Fruit fly (Drosophila melanogaster) whole organism, embryonic: ENCODE measurements around the gene sima.

Experiments
- Awh ChIP-seq: fragments of 200-800 bp; sonication (Bioruptor generic); IDR thresholded peaks from 2 replicates; pipeline ENCODE4, ENCODE4 v1.3.6; 2022; ENCODE audit warnings: missing biosample characterization, missing genetic modification characterization
- Blimp-1 ChIP-seq: fragments of 200-800 bp; sonication (Bioruptor generic); optimal IDR thresholded peaks from 3 replicates; lab custom pipeline; 2018; ENCODE audit warnings: missing biosample characterization, missing genetic modification characterization, mild to moderate bottlenecking, moderate library complexity, missing genetic modification reagents
- BtbVII ChIP-seq: fragments of 200-800 bp; sonication (Bioruptor generic); optimal IDR thresholded peaks from 3 replicates; lab custom pipeline; 2017; ENCODE audit warnings: missing biosample characterization, mild to moderate bottlenecking, missing genetic modification characterization
- CG11085 ChIP-seq: fragments of 200-800 bp; sonication (Bioruptor generic); IDR thresholded peaks from 2 replicates; pipeline ENCODE4 v1.3.6; 2022; ENCODE audit warnings: missing biosample characterization, missing genetic modification characterization
- CG11723 ChIP-seq: fragments of 200-800 bp; sonication (Bioruptor generic); optimal IDR thresholded peaks from 2 replicates; lab custom pipeline; 2017; ENCODE audit warnings: missing biosample characterization, mild to moderate bottlenecking, missing genetic modification characterization
- CG14965 ChIP-seq: fragments of 200-800 bp; sonication (Bioruptor generic); optimal IDR thresholded peaks from 2 replicates; lab custom pipeline; 2016; ENCODE audit warnings: missing biosample characterization, missing genetic modification characterization, borderline replicate concordance
- CG17359 ChIP-seq: fragments of 200-800 bp; sonication (Bioruptor generic); optimal IDR thresholded peaks from 3 replicates; lab custom pipeline; 2018; ENCODE audit warnings: missing biosample characterization, mild to moderate bottlenecking, missing genetic modification characterization, moderate library complexity
- CG18599 ChIP-seq: fragments of 200-800 bp; sonication (Bioruptor generic); optimal IDR thresholded peaks from 3 replicates; lab custom pipeline; 2017; ENCODE audit warnings: missing biosample characterization, missing genetic modification characterization, mild to moderate bottlenecking, moderate library complexity, missing genetic modification reagents
- CG2875 ChIP-seq: fragments of 200-800 bp; sonication (Bioruptor generic); optimal IDR thresholded peaks from 2 replicates; lab custom pipeline; 2017; ENCODE audit warnings: missing biosample characterization, mild to moderate bottlenecking, missing genetic modification characterization, missing genetic modification reagents
- CG2889 ChIP-seq: fragments of 200-800 bp; sonication (Bioruptor generic); IDR thresholded peaks from 3 replicates; pipeline ENCODE4 v1.3.6; 2022; ENCODE audit warnings: missing biosample characterization, missing genetic modification characterization
- CG3163 ChIP-seq: fragments of 200-800 bp; sonication (Bioruptor generic); optimal IDR thresholded peaks from 3 replicates; lab custom pipeline; 2016; ENCODE audit warnings: missing biosample characterization, missing genetic modification characterization
- CG5180 ChIP-seq: fragments of 200-800 bp; sonication (Bioruptor generic); optimal IDR thresholded peaks from 3 replicates; lab custom pipeline; 2017; ENCODE audit warnings: missing biosample characterization, missing genetic modification characterization, mild to moderate bottlenecking, moderate library complexity, missing genetic modification reagents
- CG6254 ChIP-seq: fragments of 200-800 bp; sonication (Bioruptor generic); optimal IDR thresholded peaks from 3 replicates; lab custom pipeline; 2017; ENCODE audit warnings: mild to moderate bottlenecking, missing biosample characterization, missing genetic modification reagents, missing genetic modification characterization
- CG7271 ChIP-seq: fragments of 200-800 bp; sonication (Bioruptor generic); optimal IDR thresholded peaks from 2 replicates; lab custom pipeline; 2018; ENCODE audit warnings: missing biosample characterization, mild to moderate bottlenecking, missing genetic modification characterization, moderate library complexity
- CG9215 ChIP-seq: fragments of 200-800 bp; sonication (Bioruptor generic); IDR thresholded peaks from 2 replicates; pipeline ENCODE4 v1.3.6; 2022; ENCODE audit warnings: missing biosample characterization, missing genetic modification characterization
- D19B ChIP-seq: fragments of 200-800 bp; sonication (Bioruptor generic); optimal IDR thresholded peaks from 2 replicates; lab custom pipeline; 2017; ENCODE audit warnings: missing biosample characterization, mild to moderate bottlenecking, missing genetic modification characterization
- E2f2 ChIP-seq: fragments of 200-800 bp; sonication (Bioruptor generic); IDR thresholded peaks from 2 replicates; pipeline ENCODE4 v1.3.6; 2022; ENCODE audit warnings: missing biosample characterization, missing genetic modification characterization
- Elba2 ChIP-seq: fragments of 200-800 bp; sonication (Bioruptor generic); optimal IDR thresholded peaks from 3 replicates; lab custom pipeline; 2016; ENCODE audit warnings: missing biosample characterization, missing genetic modification characterization
- Fer3 ChIP-seq: fragments of 200-800 bp; sonication (Bioruptor generic); optimal IDR thresholded peaks from 2 replicates; lab custom pipeline; 2018; ENCODE audit warnings: missing biosample characterization, mild to moderate bottlenecking, missing genetic modification characterization, moderate library complexity
- GATAe ChIP-seq: fragments of 200-800 bp; sonication (Bioruptor generic); conservative IDR thresholded peaks from 2 replicates; pipeline ENCODE4 v1.3.6; 2022; ENCODE audit warnings: missing biosample characterization, missing genetic modification characterization
- HLH3B ChIP-seq: fragments of 200-800 bp; sonication (Bioruptor generic); IDR thresholded peaks from 2 replicates; pipeline ENCODE4 v1.3.6; 2022; ENCODE audit warnings: missing biosample characterization, missing genetic modification characterization
- HLH54F ChIP-seq: fragments of 200-800 bp; sonication (Bioruptor generic); optimal IDR thresholded peaks from 3 replicates; lab custom pipeline; 2016; ENCODE audit warnings: missing biosample characterization, missing genetic modification characterization
- HLHmδ ChIP-seq: fragments of 200-800 bp; sonication (Bioruptor generic); optimal IDR thresholded peaks from 2 replicates; lab custom pipeline; 2018; ENCODE audit warnings: missing biosample characterization, mild to moderate bottlenecking, missing genetic modification characterization, moderate library complexity
- Hand ChIP-seq: fragments of 200-800 bp; sonication (Bioruptor generic); optimal IDR thresholded peaks from 2 replicates; lab custom pipeline; 2017; ENCODE audit warnings: mild to moderate bottlenecking, missing biosample characterization, missing genetic modification reagents, missing genetic modification characterization
- Jarid2 ChIP-seq: fragments of 200-800 bp; sonication (Bioruptor generic); optimal IDR thresholded peaks from 3 replicates; lab custom pipeline; 2017; ENCODE audit warnings: mild to moderate bottlenecking, missing biosample characterization, missing genetic modification reagents, missing genetic modification characterization
- Nf-YA ChIP-seq: fragments of 200-800 bp; sonication (Bioruptor generic); IDR thresholded peaks from 2 replicates; pipeline ENCODE4 v1.3.6; 2022; ENCODE audit warnings: missing biosample characterization, missing genetic modification characterization
- Rfx ChIP-seq: fragments of 200-800 bp; sonication (Bioruptor generic); IDR thresholded peaks from 2 replicates; pipeline ENCODE4 v1.3.6; 2022; ENCODE audit warnings: missing biosample characterization, missing genetic modification characterization
- Rx ChIP-seq: fragments of 200-800 bp; sonication (Bioruptor generic); IDR thresholded peaks from 2 replicates; pipeline ENCODE4 v1.3.6; 2022; ENCODE audit warnings: missing biosample characterization, missing genetic modification characterization
- Sox100B ChIP-seq: fragments of 200-800 bp; sonication (Bioruptor generic); optimal IDR thresholded peaks from 3 replicates; lab custom pipeline; 2018; ENCODE audit warnings: missing biosample characterization, mild to moderate bottlenecking, missing genetic modification characterization
- Stat92E ChIP-seq, 3 experiments: fragments of >200 bp in 2 of 3; fragments of 200-800 bp in 1 of 3; sonication (Bioruptor generic) in 1 of 3; optimal IDR thresholded peaks; 2 replicates each; lab custom pipeline; 2017 to 2019; ENCODE audit warnings: missing biosample characterization in 3 of 3, missing genetic modification characterization in 3 of 3, mild to moderate bottlenecking in 1 of 3, moderate library complexity in 1 of 3
- Tbp ChIP-seq: fragments of >200 bp; optimal IDR thresholded peaks from 2 replicates; lab custom pipeline; 2018; ENCODE audit warnings: missing biosample characterization, missing genetic modification characterization
- Xrp1 ChIP-seq: fragments of 200-800 bp; sonication (Bioruptor generic); IDR thresholded peaks from 2 replicates; pipeline ENCODE4 v1.3.6; 2022; ENCODE audit warnings: missing biosample characterization, missing genetic modification characterization
- dan ChIP-seq: fragments of 200-800 bp; sonication (Bioruptor generic); IDR thresholded peaks from 2 replicates; pipeline ENCODE4 v1.3.6; 2022; ENCODE audit warnings: missing biosample characterization, missing genetic modification characterization
- disco-r ChIP-seq: fragments of 200-800 bp; sonication (Bioruptor generic); optimal IDR thresholded peaks from 2 replicates; lab custom pipeline; 2016; ENCODE audit warnings: missing biosample characterization, missing genetic modification characterization
- dysf ChIP-seq: fragments of 200-800 bp; sonication (Bioruptor generic); IDR thresholded peaks from 3 replicates; pipeline ENCODE4 v1.3.6; 2022; ENCODE audit warnings: missing biosample characterization, missing genetic modification characterization
- fd3F ChIP-seq: fragments of 200-800 bp; sonication (Bioruptor generic); optimal IDR thresholded peaks from 2 replicates; lab custom pipeline; 2018; ENCODE audit warnings: missing biosample characterization, mild to moderate bottlenecking, missing genetic modification characterization, moderate library complexity
- fru ChIP-seq: fragments of >200 bp; optimal IDR thresholded peaks from 2 replicates; lab custom pipeline; 2017
- gsb-n ChIP-seq: fragments of 200-800 bp; sonication (Bioruptor generic); optimal IDR thresholded peaks from 3 replicates; lab custom pipeline; 2018; ENCODE audit warnings: missing biosample characterization, mild to moderate bottlenecking, missing genetic modification characterization
- insv ChIP-seq, 2 experiments: fragments of 200-800 bp; sonication (Bioruptor generic); optimal IDR thresholded peaks; 3 replicates each; lab custom pipeline; 2016 to 2018; ENCODE audit warnings: missing biosample characterization in 2 of 2, missing genetic modification characterization in 2 of 2
- otp ChIP-seq: fragments of 200-800 bp; sonication (Bioruptor generic); IDR thresholded peaks from 3 replicates; pipeline ENCODE4, ENCODE4 v1.3.6; 2022; ENCODE audit warnings: missing biosample characterization, missing genetic modification characterization
- ranshi ChIP-seq: fragments of 200-800 bp; sonication (Bioruptor generic); IDR thresholded peaks from 2 replicates; pipeline ENCODE4 v1.3.6; 2022; ENCODE audit warnings: missing biosample characterization, missing genetic modification characterization
- run ChIP-seq: fragments of 200-800 bp; sonication (Bioruptor generic); optimal IDR thresholded peaks from 3 replicates; lab custom pipeline; 2018; ENCODE audit warnings: missing biosample characterization, mild to moderate bottlenecking, missing genetic modification characterization
- sima ChIP-seq: fragments of 200-800 bp; sonication (Bioruptor generic); optimal IDR thresholded peaks from 2 replicates; lab custom pipeline; 2016; ENCODE audit warnings: missing biosample characterization, missing genetic modification characterization
- slou ChIP-seq: fragments of 200-800 bp; sonication (Bioruptor generic); optimal IDR thresholded peaks from 3 replicates; lab custom pipeline; 2016; ENCODE audit warnings: missing biosample characterization, missing genetic modification characterization
- tll ChIP-seq, 2 experiments: fragments of 200-800 bp in 1 of 2; fragments of >200 bp in 1 of 2; sonication (Bioruptor generic) in 1 of 2; optimal IDR thresholded peaks; 2 replicates each; lab custom pipeline; 2017 to 2019; ENCODE audit warnings: missing biosample characterization in 2 of 2, missing genetic modification characterization in 2 of 2, mild to moderate bottlenecking in 1 of 2, moderate library complexity in 1 of 2
- vvl ChIP-seq: fragments of 200-800 bp; sonication (Bioruptor generic); IDR thresholded peaks from 2 replicates; pipeline ENCODE4 v1.3.6; 2022; ENCODE audit warnings: missing biosample characterization, missing genetic modification characterization
- zfh2 ChIP-seq: fragments of 200-800 bp; sonication (Bioruptor generic); optimal IDR thresholded peaks from 2 replicates; lab custom pipeline; 2016; ENCODE audit warnings: missing biosample characterization, missing genetic modification characterization

The sima gene

DNA sequence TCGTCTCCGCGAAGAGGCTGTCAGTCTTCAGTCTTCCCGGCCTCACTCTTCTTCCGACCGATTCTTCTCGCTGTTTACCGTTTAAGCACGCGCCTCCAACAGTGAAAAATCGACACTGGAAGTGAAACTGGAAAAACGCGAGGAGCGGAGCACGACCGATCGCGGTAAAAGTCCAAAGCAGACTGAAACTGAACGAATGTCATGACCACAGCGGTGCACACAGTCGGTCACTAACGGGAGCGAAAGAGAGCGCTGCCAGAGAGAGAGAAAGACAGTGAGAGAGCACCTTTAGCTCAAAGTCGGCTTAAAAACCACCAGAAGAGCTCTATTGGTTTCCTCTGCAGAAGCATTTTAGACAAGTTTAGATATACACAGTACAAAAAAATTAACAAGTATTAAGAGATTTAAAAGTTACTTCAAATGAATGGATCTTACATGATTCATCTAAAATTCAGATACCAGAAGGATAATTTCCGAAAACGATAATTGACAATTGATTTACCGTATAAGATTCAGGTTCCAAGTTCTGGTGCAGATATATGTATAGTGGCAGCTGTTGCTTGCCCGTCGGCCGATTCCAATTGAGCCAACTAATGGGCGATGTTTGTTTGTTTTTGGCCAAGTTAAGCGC, 102.3 kb downstream of the sima start, which contains the start of gene CG11498 (continued):
- TF ChIP-seq Blimp-1 (peak; percentile 15), otp (GFP tag; lab: Robert Waterston, UW) (0 out of 3 replicates have a peak, but pooled peaks have one; percentile 3), CG6254 (GFP tag; lab: Kevin White, UChicago) (no peak), dysf (GFP tag; lab: Robert Waterston, UW) (0 out of 3 replicates have a peak, but pooled peaks have one; percentile 11), Jarid2 (peak; percentile 67), vvl (GFP tag; lab: Robert Waterston, UW) (peak; percentile 36; the same call in 1 of the 2 replicates), CG18599 (no peak), Tbp (no peak), Nf-YA (GFP tag; lab: Robert Waterston, UW) (no peak)

DNA sequence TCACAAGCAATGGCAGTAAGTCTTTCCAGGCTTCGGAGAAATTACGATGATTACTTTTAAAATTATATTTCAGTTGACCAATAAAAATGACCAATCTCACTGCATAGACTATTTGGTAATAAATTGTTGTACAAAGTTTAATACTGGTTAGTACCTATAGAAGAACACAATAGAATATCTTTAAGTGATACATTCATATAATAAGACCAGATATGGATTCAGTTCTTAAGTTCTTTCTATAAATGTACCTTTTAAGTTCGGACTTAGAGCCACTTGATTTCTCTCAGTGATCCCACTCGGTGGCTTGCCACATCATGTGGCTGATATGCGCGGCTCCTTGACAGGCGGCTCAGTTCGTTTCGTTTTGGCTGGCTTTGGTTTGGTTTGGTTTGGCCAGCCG, 105.1 kb downstream of the sima start:
- no peak for TF ChIP-seq Rx (GFP tag; lab: Robert Waterston, UW)
- no peak for TF ChIP-seq Fer3 (tag; lab: Kevin White, UChicago)
- TF ChIP-seq HLH3B (GFP tag; lab: Robert Waterston, UW), result no peak
- no peak for TF ChIP-seq ranshi (GFP tag; lab: Robert Waterston, UW)
- no peak for TF ChIP-seq E2f2
- no peak for TF ChIP-seq CG2875 (GFP tag; lab: Kevin White, UChicago)
- no peak for TF ChIP-seq HLH54F (GFP tag; lab: Kevin White, UChicago)
- no peak for TF ChIP-seq GATAe (GFP tag; lab: Robert Waterston, UW)
- no peak for TF ChIP-seq Tbp
- TF ChIP-seq fd3F (GFP tag; lab: Kevin White, UChicago), result no peak

DNA sequence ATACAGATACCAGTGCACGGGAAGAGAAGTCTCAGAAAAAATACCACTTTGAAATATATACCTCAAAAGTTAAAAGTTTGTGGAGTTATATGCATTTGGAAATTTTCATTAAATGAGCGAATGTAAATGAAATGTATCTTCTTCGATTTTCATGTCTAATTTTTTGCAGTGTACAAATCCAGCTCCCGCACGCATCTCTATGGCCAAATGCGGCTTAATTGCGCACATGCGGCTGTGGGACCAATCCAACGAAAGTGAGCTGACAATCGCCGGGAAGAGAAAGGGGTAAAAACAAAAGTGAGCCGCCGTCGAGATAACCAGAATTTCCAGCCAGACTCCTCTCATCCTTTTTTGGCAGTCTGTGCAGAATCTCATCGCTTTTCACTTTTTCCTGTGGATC, 106.1 kb downstream of the sima start:
- TF ChIP-seq CG7271 (tag; lab: Kevin White, UChicago) (no peak), Rfx (GFP tag; lab: Robert Waterston, UW) (no peak), HLHmδ (GFP tag; lab: Kevin White, UChicago) (no peak), Hand (no peak), gsb-n (tag; lab: Kevin White, UChicago) (peak; percentile 3), slou (no peak), CG3163 (GFP tag; lab: Kevin White, UChicago) (no peak), CG11723 (GFP tag; lab: Kevin White, UChicago) (no peak), BtbVII (GFP tag; lab: Kevin White, UChicago) (no peak), sima (GFP tag; lab: Kevin White, UChicago) (no peak), Xrp1 (GFP tag; lab: Robert Waterston, UW) (peak; percentile 68; the same call in 1 of the 2 replicates), Stat92E (GFP tag; optimal IDR thresholded peaks at IDR 0.05; lab: Kevin White, UChicago) (no peak), CG11085 (no peak), Sox100B (GFP tag; lab: Kevin White, UChicago) (peak; percentile 20), D19B (GFP tag; lab: Kevin White, UChicago) (no peak), fru (lab: Kevin White, UChicago) (no peak), tll (GFP tag; optimal IDR thresholded peaks at IDR 0.05; lab: Kevin White, UChicago) (no peak), zfh2 (GFP tag; lab: Kevin White, UChicago) (no peak), insv (GFP tag; optimal IDR thresholded peaks at IDR 0.05; lab: Kevin White, UChicago) (no peak), CG14965 (GFP tag; lab: Kevin White, UChicago) (no peak), Elba2 (no peak), CG9215 (GFP tag; lab: Robert Waterston, UW) (no peak), CG17359 (tag; lab: Kevin White, UChicago) (peak; percentile 43), disco-r (no peak), CG2889 (GFP tag; lab: Robert Waterston, UW) (no peak), HLH3B (GFP tag; lab: Robert Waterston, UW) (peak; percentile 64), dan (GFP tag; lab: Robert Waterston, UW) (no peak), run (tag; lab: Kevin White, UChicago) (no peak), vvl (GFP tag; lab: Robert Waterston, UW) (peak; percentile 84), Awh (peak; percentile 34; the same call in 1 of the 2 replicates), CG5180 (no peak)
